Fruit fly (Drosophila melanogaster) Kc167 (cell line): ENCODE results near the gene P5CDh2.

Source experiments
- Myc ChIP-seq: fragments of >200 bp; optimal IDR thresholded peaks from 2 replicates; lab custom pipeline; 2017; ENCODE audit warnings: missing external identifiers
- h ChIP-seq: fragments of >200 bp; optimal IDR thresholded peaks from 3 replicates; lab custom pipeline; 2018; ENCODE audit warnings: missing external identifiers
- insv ChIP-seq: fragments of >200 bp; optimal IDR thresholded peaks from 3 replicates; lab custom pipeline; 2018; ENCODE audit warnings: missing external identifiers
- psq ChIP-seq: fragments of >200 bp; optimal IDR thresholded peaks from 2 replicates; lab custom pipeline; 2017; ENCODE audit warnings: missing external identifiers
- ttk ChIP-seq: sonication (Bioruptor generic); optimal IDR thresholded peaks from 2 replicates; lab custom pipeline; 2017; ENCODE audit warnings: missing external identifiers

DNA sequence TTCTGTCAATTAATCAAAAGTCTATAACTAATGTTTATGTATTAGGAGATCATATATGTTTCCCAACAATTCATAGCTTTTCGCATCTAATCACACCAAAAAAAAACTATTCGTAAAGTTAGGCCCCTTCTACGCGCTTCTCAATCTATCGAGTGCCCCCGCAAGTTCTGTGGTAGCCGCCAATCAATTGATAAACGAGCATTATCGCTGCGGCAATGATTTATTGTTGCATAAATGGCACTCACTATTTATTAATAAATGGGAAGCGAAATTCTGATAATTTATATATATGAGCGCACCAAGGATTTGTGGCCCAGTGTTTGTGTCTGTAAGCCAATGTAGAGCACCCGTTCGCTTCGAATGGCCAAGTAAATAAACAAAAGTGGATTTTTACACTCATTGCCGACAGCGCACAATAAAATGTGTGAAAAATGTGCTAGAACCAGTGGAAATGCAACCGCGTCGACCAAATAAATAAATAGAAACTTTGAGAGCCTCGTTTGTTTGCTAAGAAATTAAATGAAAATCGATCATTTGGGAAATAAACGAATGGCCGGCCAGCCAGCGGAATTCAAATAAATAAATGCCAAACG, 6.3 kb upstream of the P5CDh2 start:
- no peak for TF ChIP-seq ttk (lab: Kevin White, UChicago)
- no peak for TF ChIP-seq psq (lab: Kevin White, UChicago)
- no peak for TF ChIP-seq insv (lab: Kevin White, UChicago)
- TF ChIP-seq h, result no peak
- TF ChIP-seq Myc (lab: Kevin White, UChicago), result no peak
